Fruit fly (Drosophila melanogaster): Measurements from ENCODE around the gene se.

se gene

dm6 chr3L:8544710-8545109, 24.4 kb downstream of the se start, which contains the start of gene rhea:
Gene rhea (plus strand): TSS chr3L:8545001.
- TF ChIP-seq dsx (GFP tag; optimal IDR thresholded peaks at IDR 0.05; ENCODE audit: poor library complexity, severe bottlenecking) (peak; percentile 18), Hr4 (GFP tag; optimal IDR thresholded peaks at IDR 0.05) (peak; percentile 7), CG32006 (GFP tag; optimal IDR thresholded peaks at IDR 0.05) (no peak), Sox14 (GFP tag; optimal IDR thresholded peaks at IDR 0.05) (peak; percentile 19), ss (GFP tag; optimal IDR thresholded peaks at IDR 0.05) (no peak), CG6163 (GFP tag; IDR thresholded peaks at IDR 0.05) (no peak), CG1621 (tag; optimal IDR thresholded peaks at IDR 0.05) (peak; percentile 79), Ets96B (tag; optimal IDR thresholded peaks at IDR 0.05) (no peak), CG6854 (GFP tag; optimal IDR thresholded peaks at IDR 0.05) (no peak), lz (GFP tag; optimal IDR thresholded peaks at IDR 0.05) (peak; percentile 6), salr (GFP tag; optimal IDR thresholded peaks at IDR 0.05) (no peak), Smox (GFP tag; optimal IDR thresholded peaks at IDR 0.05) (no peak), acj6 (GFP tag; optimal IDR thresholded peaks at IDR 0.05) (peak; percentile 32), CG11762 (GFP tag; optimal IDR thresholded peaks at IDR 0.05; ENCODE audit: insufficient read depth) (no peak), OdsH (GFP tag; optimal IDR thresholded peaks at IDR 0.05) (peak; percentile 37), CG6276 (GFP tag; optimal IDR thresholded peaks at IDR 0.05) (no peak), Eip93F (GFP tag; optimal IDR thresholded peaks at IDR 0.05) (no peak), CG11294 (GFP tag; IDR thresholded peaks at IDR 0.05) (no peak), Eip78C (GFP tag) (peak; percentile 53), CG10669 (GFP tag; optimal IDR thresholded peaks at IDR 0.05) (no peak), CG8632 (GFP tag; optimal IDR thresholded peaks at IDR 0.05) (no peak), Gug (GFP tag; IDR thresholded peaks at IDR 0.05) (no peak), pdm3 (GFP tag; optimal IDR thresholded peaks at IDR 0.05) (no peak), Hr39 (GFP tag; optimal IDR thresholded peaks at IDR 0.05) (no peak), CG3919 (GFP tag; optimal IDR thresholded peaks at IDR 0.05) (no peak), topi (GFP tag; optimal IDR thresholded peaks at IDR 0.05) (no peak), esn (GFP tag; optimal IDR thresholded peaks at IDR 0.05) (no peak), svp (GFP tag) (peak; percentile 5), fkh (GFP tag; optimal IDR thresholded peaks at IDR 0.05) (peak; percentile 43), CG10631 (GFP tag; optimal IDR thresholded peaks at IDR 0.05) (no peak), CG31627 (GFP tag; optimal IDR thresholded peaks at IDR 0.05) (peak; percentile 8), fd85E (GFP tag; optimal IDR thresholded peaks at IDR 0.05) (no peak), CG3032 (tag; optimal IDR thresholded peaks at IDR 0.05) (peak; percentile 8), CG6808 (GFP tag; optimal IDR thresholded peaks at IDR 0.05) (no peak), fd59A (GFP tag; optimal IDR thresholded peaks at IDR 0.05) (no peak), eg (GFP tag; IDR thresholded peaks at IDR 0.05) (no peak), achi (GFP tag; optimal IDR thresholded peaks at IDR 0.05) (peak; percentile 33), Ets21C (GFP tag; optimal IDR thresholded peaks at IDR 0.05) (no peak), Sox15 (GFP tag; optimal IDR thresholded peaks at IDR 0.05) (no peak), CG11902 (GFP tag; optimal IDR thresholded peaks at IDR 0.05) (no peak), Met (GFP tag; optimal IDR thresholded peaks at IDR 0.05) (peak; percentile 23), CG6792 (GFP tag; optimal IDR thresholded peaks at IDR 0.05) (no peak), CG4318 (GFP tag; optimal IDR thresholded peaks at IDR 0.05) (no peak)

dm6 chr3L:8545473-8545872, 25.1 kb downstream of the se start:
- TF ChIP-seq ss (GFP tag; optimal IDR thresholded peaks at IDR 0.05) (peak in 1 of 2 experiments; percentile 2), Sox14 (GFP tag; optimal IDR thresholded peaks at IDR 0.05) (no peak), svp (GFP tag) (peak; percentile 91), Eip78C (GFP tag) (peak; percentile 41), acj6 (GFP tag; optimal IDR thresholded peaks at IDR 0.05) (no peak), CG1621 (tag; optimal IDR thresholded peaks at IDR 0.05) (no peak)

Data from whole organism, prepupa.